Worm (Caenorhabditis elegans): ENCODE results near the gene osm-11.

DNA sequence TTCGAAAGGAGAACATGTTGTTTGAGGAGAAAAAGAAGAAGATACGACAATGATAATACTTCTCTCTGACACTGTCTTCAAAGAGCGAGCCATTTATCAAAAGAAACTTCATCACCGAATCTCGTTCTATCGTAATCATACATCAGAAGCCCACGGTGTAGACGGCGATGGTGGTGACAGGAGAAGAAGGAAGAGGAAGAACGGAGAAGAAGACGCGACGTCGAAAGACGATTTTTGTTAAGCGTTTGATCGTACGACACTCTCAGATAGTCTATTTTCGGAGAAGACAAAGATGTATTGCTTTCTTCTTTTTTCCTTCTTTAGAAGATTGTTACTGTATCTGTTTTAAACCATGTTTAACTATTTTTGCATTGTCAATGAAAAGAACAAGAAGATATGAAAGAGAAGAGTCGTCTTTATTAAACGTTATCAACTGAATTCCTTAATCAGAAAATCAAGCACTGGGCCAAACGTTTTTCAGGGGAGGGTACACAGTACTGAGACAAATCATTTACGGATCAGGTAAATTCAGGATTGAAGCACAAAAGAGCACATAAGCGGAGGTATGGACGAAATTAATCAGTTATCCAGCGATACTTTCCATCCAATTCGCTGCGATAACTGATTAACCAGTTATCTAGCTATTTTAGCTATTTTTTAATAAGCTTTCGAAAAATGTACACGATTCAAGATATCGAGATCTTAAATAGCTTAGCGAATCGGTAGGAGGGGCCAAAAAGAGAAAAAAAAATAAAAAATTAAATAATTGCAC is 1.4 kb downstream of the osm-11 start:
- TF ChIP-seq ztf-18 (tag; optimal IDR thresholded peaks at IDR 0.05): no peak
- TF ChIP-seq unc-62 (GFP tag; optimal IDR thresholded peaks at IDR 0.05): no peak
- TF ChIP-seq hrde-1 (tag; optimal IDR thresholded peaks at IDR 0.05; ENCODE audit: borderline replicate concordance): no peak
- TF ChIP-seq aptf-3 (GFP tag; IDR thresholded peaks at IDR 0.05): no peak
- TF ChIP-seq ets-4 (GFP tag; optimal IDR thresholded peaks at IDR 0.05): no peak
- no peak for TF ChIP-seq rpc-1 (optimal IDR thresholded peaks at IDR 0.05)
- no peak for TF ChIP-seq rpc-1 (tag; optimal IDR thresholded peaks at IDR 0.05)
- no peak for TF ChIP-seq bed-2 (GFP tag; IDR thresholded peaks at IDR 0.05)
- TF ChIP-seq lag-1 (GFP tag; IDR thresholded peaks at IDR 0.05): no peak
- no peak for TF ChIP-seq K11D2.4 (GFP tag; IDR thresholded peaks at IDR 0.05)
- TF ChIP-seq ceh-79 (tag; optimal IDR thresholded peaks at IDR 0.05): no peak
